Fruit fly (Drosophila melanogaster) whole organism, wandering third instar larva: ENCODE results near the gene sdk.
A peak's percentile ranks its signal among the peaks of the same experiment; 100 is the strongest.
"Not testable (repeated sequence)": the region's sequence is repeated elsewhere in the genome, so short reads cannot be mapped to it uniquely, and the experiment has no call there.

ENCODE experiments used
- Abd-B ChIP-seq: fragments of >200 bp; optimal IDR thresholded peaks from 2 replicates; lab custom pipeline; 2017; ENCODE audit warnings: missing biosample characterization, missing genetic modification characterization
- CG32264 ChIP-seq: fragments of 200-800 bp; sonication (Bioruptor generic); optimal IDR thresholded peaks from 2 replicates; lab custom pipeline; 2016; ENCODE audit warnings: missing biosample characterization, missing genetic modification characterization
- CG9705 ChIP-seq: fragments of 200-800 bp; sonication (Bioruptor generic); optimal IDR thresholded peaks from 2 replicates; lab custom pipeline; 2018; ENCODE audit warnings: missing biosample characterization, mild to moderate bottlenecking, missing genetic modification characterization
- CrebA ChIP-seq: fragments of 200-800 bp; sonication (Bioruptor generic); optimal IDR thresholded peaks from 2 replicates; lab custom pipeline; 2016; ENCODE audit warnings: missing biosample characterization, mild to moderate bottlenecking, missing genetic modification characterization, borderline replicate concordance
- Dfd ChIP-seq: fragments of >200 bp; optimal IDR thresholded peaks from 2 replicates; lab custom pipeline; 2017; ENCODE audit warnings: missing biosample characterization, missing genetic modification characterization
- Dif ChIP-seq: fragments of 200-275, 200-300 bp; sonication (Bioruptor generic); optimal IDR thresholded peaks from 2 replicates; lab custom pipeline; 2018; ENCODE audit warnings: missing biosample characterization, missing genetic modification characterization; ENCODE audit not compliant: partially characterized antibody
- GATAd ChIP-seq: sonication (Bioruptor generic); optimal IDR thresholded peaks from 2 replicates; lab custom pipeline; 2016; ENCODE audit warnings: missing biosample characterization, missing genetic modification characterization
- HLH106 ChIP-seq: fragments of 200-800 bp; optimal IDR thresholded peaks from 3 replicates; lab custom pipeline; 2019; ENCODE audit warnings: missing biosample characterization, mild to moderate bottlenecking, missing genetic modification characterization, moderate library complexity
- Hnf4 ChIP-seq: fragments of 200-800 bp; sonication (Bioruptor generic); optimal IDR thresholded peaks from 2 replicates; lab custom pipeline; 2016; ENCODE audit warnings: missing biosample characterization, mild to moderate bottlenecking, missing genetic modification characterization
- Hr78 ChIP-seq: fragments of >200 bp; optimal IDR thresholded peaks from 2 replicates; lab custom pipeline; 2017; ENCODE audit warnings: missing biosample characterization, missing genetic modification characterization
- Hr83 ChIP-seq: fragments of 200-300 bp; sonication (Bioruptor generic); optimal IDR thresholded peaks from 2 replicates; lab custom pipeline; 2016; ENCODE audit warnings: missing biosample characterization, mild to moderate bottlenecking, missing genetic modification characterization, moderate library complexity; ENCODE audit not compliant: poor library complexity, severe bottlenecking
- Jra ChIP-seq: sonication (Bioruptor generic); optimal IDR thresholded peaks from 2 replicates; lab custom pipeline; 2016; ENCODE audit warnings: missing biosample characterization, missing genetic modification characterization
- Mio ChIP-seq: sonication (Bioruptor generic); optimal IDR thresholded peaks from 2 replicates; lab custom pipeline; 2016; ENCODE audit warnings: missing biosample characterization, missing genetic modification characterization
- Myc ChIP-seq: fragments of >200 bp; optimal IDR thresholded peaks from 2 replicates; lab custom pipeline; 2017
- N ChIP-seq: fragments of >200 bp; optimal IDR thresholded peaks from 2 replicates; lab custom pipeline; 2018; ENCODE audit warnings: missing biosample characterization, missing external identifiers, missing genetic modification characterization
- OdsH ChIP-seq: fragments of 200-800 bp; sonication (Bioruptor generic); optimal IDR thresholded peaks from 2 replicates; lab custom pipeline; 2016; ENCODE audit warnings: missing biosample characterization, mild to moderate bottlenecking, missing genetic modification characterization
- Rel ChIP-seq, 2 experiments: fragments of 200-800 bp; sonication (Bioruptor generic) in 1 of 2; optimal IDR thresholded peaks; 2 replicates in 1 of 2; 3 replicates in 1 of 2; lab custom pipeline; 2016 to 2019; ENCODE audit warnings: mild to moderate bottlenecking in 2 of 2, missing biosample characterization in 2 of 2, missing genetic modification characterization in 2 of 2, moderate library complexity in 1 of 2
- Sp1 ChIP-seq: fragments of 200-800 bp; sonication (Bioruptor generic); optimal IDR thresholded peaks from 3 replicates; lab custom pipeline; 2019; ENCODE audit warnings: missing biosample characterization, mild to moderate bottlenecking, missing genetic modification characterization, moderate library complexity
- Vsx2 ChIP-seq: fragments of 200-300, 225-300 bp; sonication (Bioruptor generic); optimal IDR thresholded peaks from 2 replicates; lab custom pipeline; 2018; ENCODE audit warnings: missing biosample characterization, missing genetic modification characterization; ENCODE audit not compliant: partially characterized antibody
- br ChIP-seq: fragments of 200-800 bp; sonication (Bioruptor generic); optimal IDR thresholded peaks from 2 replicates; lab custom pipeline; 2016; ENCODE audit warnings: missing biosample characterization, missing genetic modification characterization
- brk ChIP-seq: fragments of 200-800 bp; sonication (Bioruptor generic); optimal IDR thresholded peaks from 2 replicates; lab custom pipeline; 2016; ENCODE audit warnings: missing biosample characterization, mild to moderate bottlenecking, missing genetic modification characterization
- dl ChIP-seq, 2 experiments: fragments of 175-275, 200-275 bp in 1 of 2; fragments of 200-275 bp in 1 of 2; sonication (Bioruptor generic); optimal IDR thresholded peaks; lab custom pipeline; 2018; ENCODE audit warnings: mild to moderate bottlenecking in 2 of 2, missing biosample characterization in 2 of 2, missing genetic modification characterization in 2 of 2, moderate library complexity in 2 of 2; ENCODE audit not compliant: partially characterized antibody in 2 of 2, insufficient read depth in 1 of 2
- dmrt93B ChIP-seq: fragments of 200-800 bp; sonication (Bioruptor generic); optimal IDR thresholded peaks from 2 replicates; lab custom pipeline; 2018; ENCODE audit warnings: missing biosample characterization, mild to moderate bottlenecking, missing genetic modification characterization
- dsf ChIP-seq: sonication (Bioruptor generic); optimal IDR thresholded peaks from 2 replicates; lab custom pipeline; 2016; ENCODE audit warnings: missing biosample characterization, missing genetic modification characterization, borderline replicate concordance
- ey ChIP-seq: fragments of 200-800 bp; sonication (Bioruptor generic); optimal IDR thresholded peaks from 2 replicates; lab custom pipeline; 2016; ENCODE audit warnings: missing biosample characterization, missing genetic modification characterization
- foxo ChIP-seq, 2 experiments: fragments of 200-800 bp; sonication (Bioruptor generic); optimal IDR thresholded peaks; 2 replicates in 1 of 2; 3 replicates in 1 of 2; lab custom pipeline; 2016 to 2017; ENCODE audit warnings: missing biosample characterization in 2 of 2, missing genetic modification characterization in 2 of 2
- fru ChIP-seq: fragments of 200-800 bp; sonication (Bioruptor generic); optimal IDR thresholded peaks from 3 replicates; lab custom pipeline; 2016; ENCODE audit warnings: missing biosample characterization, mild to moderate bottlenecking, missing genetic modification characterization
- h ChIP-seq: fragments of 200-800 bp; sonication (Bioruptor generic); optimal IDR thresholded peaks from 3 replicates; lab custom pipeline; 2016; ENCODE audit warnings: missing biosample characterization, mild to moderate bottlenecking, missing genetic modification characterization
- jim ChIP-seq: fragments of 175-275, 200-325 bp; sonication (Bioruptor generic); optimal IDR thresholded peaks from 2 replicates; lab custom pipeline; 2016; ENCODE audit warnings: missing biosample characterization, mild to moderate bottlenecking, missing genetic modification characterization
- lola ChIP-seq: fragments of >200 bp; optimal IDR thresholded peaks from 2 replicates; lab custom pipeline; 2017; ENCODE audit warnings: missing biosample characterization, missing genetic modification characterization
- pan ChIP-seq: fragments of >200 bp; optimal IDR thresholded peaks from 2 replicates; lab custom pipeline; 2017
- psq ChIP-seq: fragments of 200-800 bp; sonication (Bioruptor generic); optimal IDR thresholded peaks from 3 replicates; lab custom pipeline; 2017; ENCODE audit warnings: missing biosample characterization, mild to moderate bottlenecking, missing genetic modification characterization, moderate library complexity
- rgr ChIP-seq: fragments of 200-800 bp; sonication (Bioruptor generic); optimal IDR thresholded peaks from 3 replicates; lab custom pipeline; 2016; ENCODE audit warnings: missing biosample characterization, mild to moderate bottlenecking, missing genetic modification characterization
- sage ChIP-seq: fragments of 200-800 bp; sonication (Bioruptor generic); optimal IDR thresholded peaks from 2 replicates; lab custom pipeline; 2016; ENCODE audit warnings: missing biosample characterization, mild to moderate bottlenecking, missing genetic modification characterization
- sv ChIP-seq: fragments of 200-800 bp; sonication (Bioruptor generic); optimal IDR thresholded peaks from 3 replicates; lab custom pipeline; 2016; ENCODE audit warnings: missing biosample characterization, missing genetic modification characterization
- tai ChIP-seq: sonication (Bioruptor generic); optimal IDR thresholded peaks from 2 replicates; lab custom pipeline; 2016; ENCODE audit warnings: missing biosample characterization, missing genetic modification characterization
- usp ChIP-seq: fragments of >200 bp; optimal IDR thresholded peaks from 2 replicates; lab custom pipeline; 2017; ENCODE audit warnings: missing biosample characterization, missing genetic modification characterization
- woc ChIP-seq: sonication (Bioruptor generic); optimal IDR thresholded peaks from 2 replicates; lab custom pipeline; 2016; ENCODE audit warnings: missing biosample characterization, mild to moderate bottlenecking, missing genetic modification characterization

Gene sdk

DNA sequence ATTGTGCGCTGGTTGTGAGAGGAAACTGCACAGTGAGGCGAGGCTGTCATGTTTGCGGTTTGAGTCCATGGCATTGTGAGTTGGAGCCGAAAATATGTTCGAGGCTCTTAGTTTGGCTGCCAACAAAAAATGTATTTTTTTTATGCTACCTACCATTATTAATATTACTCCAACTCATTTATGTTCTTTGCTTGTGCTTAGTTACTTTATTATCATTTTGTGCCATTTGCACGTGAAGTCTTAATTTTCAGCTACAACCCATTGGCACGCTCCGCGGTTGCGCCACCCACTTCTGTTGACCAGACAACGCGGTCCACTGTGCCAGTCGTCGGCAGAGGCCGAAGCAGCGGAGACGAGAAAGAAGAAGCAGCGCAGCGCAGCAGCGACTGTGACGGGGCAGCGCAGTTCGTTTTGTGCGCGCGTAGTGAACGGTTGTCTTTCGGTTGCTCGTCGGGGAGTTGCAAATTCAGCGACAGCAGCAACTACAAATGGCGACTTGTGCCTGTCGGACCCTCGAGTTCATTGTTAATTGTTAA is at the start of gene sdk:
Gene sdk (plus strand): TSS at position 398 of the 536 bp plus-strand sequence.
- TF ChIP-seq usp (GFP tag; lab: Kevin White, UChicago): no peak
- peak; percentile 96 for TF ChIP-seq br (GFP tag; lab: Kevin White, UChicago)
- TF ChIP-seq Myc (lab: Kevin White, UChicago): no peak
- TF ChIP-seq lola (GFP tag; lab: Kevin White, UChicago): no peak
- TF ChIP-seq Jra: peak; percentile 84
- TF ChIP-seq GATAd (GFP tag; lab: Kevin White, UChicago): no peak
- TF ChIP-seq foxo (GFP tag; optimal IDR thresholded peaks at IDR 0.05; lab: Kevin White, UChicago): peak; percentile 9 to 96
- peak; percentile 68 for TF ChIP-seq Mio (GFP tag; lab: Kevin White, UChicago)
- TF ChIP-seq Vsx2 (GFP tag; lab: Kevin White, UChicago): peak; percentile 51
- TF ChIP-seq woc (GFP tag; lab: Kevin White, UChicago): peak; percentile 98
- no peak for TF ChIP-seq Abd-B (GFP tag; lab: Kevin White, UChicago)
- peak; percentile 98 for TF ChIP-seq fru (GFP tag; lab: Kevin White, UChicago)
- TF ChIP-seq Hr78 (GFP tag; lab: Kevin White, UChicago): no peak
- TF ChIP-seq h: peak; percentile 98
- peak; percentile 75 for TF ChIP-seq brk (GFP tag; lab: Kevin White, UChicago)
- no peak for TF ChIP-seq jim
- peak; percentile 93 for TF ChIP-seq rgr
- no peak for TF ChIP-seq N (GFP tag; lab: Kevin White, UChicago)
- peak; percentile 44 for TF ChIP-seq Dif (GFP tag; lab: Kevin White, UChicago)
- TF ChIP-seq sv (GFP tag; lab: Kevin White, UChicago): peak; percentile 85
- TF ChIP-seq sage: peak; percentile 78
- peak; percentile 91 for TF ChIP-seq tai
- peak; percentile 64 for TF ChIP-seq CG32264
- TF ChIP-seq Sp1 (GFP tag; lab: Kevin White, UChicago): peak; percentile 90
- peak; percentile 38 for TF ChIP-seq dsf (GFP tag; lab: Kevin White, UChicago)
- peak; percentile 93 for TF ChIP-seq Hnf4 (GFP tag; lab: Kevin White, UChicago)
- no peak for TF ChIP-seq pan (lab: Kevin White, UChicago)
- TF ChIP-seq Rel (GFP tag; optimal IDR thresholded peaks at IDR 0.05; lab: Kevin White, UChicago): peak; percentile 81
- TF ChIP-seq Rel (tag; optimal IDR thresholded peaks at IDR 0.05; lab: Kevin White, UChicago): peak; percentile 51
- no peak for TF ChIP-seq Dfd (GFP tag; lab: Kevin White, UChicago)
- peak; percentile 92 for TF ChIP-seq HLH106 (tag; lab: Kevin White, UChicago)
- peak; percentile 30 for TF ChIP-seq CrebA
- TF ChIP-seq Hr83 (GFP tag; lab: Kevin White, UChicago): peak; percentile 11
- TF ChIP-seq psq (GFP tag; lab: Kevin White, UChicago): peak; percentile 92
- TF ChIP-seq ey: peak; percentile 96
- TF ChIP-seq dmrt93B (GFP tag; lab: Kevin White, UChicago): peak; percentile 91
- peak; percentile 86 for TF ChIP-seq CG9705
- peak; percentile 94 for TF ChIP-seq OdsH (GFP tag; lab: Kevin White, UChicago)
- TF ChIP-seq dl (GFP tag; optimal IDR thresholded peaks at IDR 0.05; lab: Kevin White, UChicago; ENCODE audit: insufficient read depth in 1 of 2, partially characterized antibody in 2 of 2): peak in 1 of 2 experiments; percentile 45
- TF ChIP-seq, all 38 proteins: peak for 28

DNA sequence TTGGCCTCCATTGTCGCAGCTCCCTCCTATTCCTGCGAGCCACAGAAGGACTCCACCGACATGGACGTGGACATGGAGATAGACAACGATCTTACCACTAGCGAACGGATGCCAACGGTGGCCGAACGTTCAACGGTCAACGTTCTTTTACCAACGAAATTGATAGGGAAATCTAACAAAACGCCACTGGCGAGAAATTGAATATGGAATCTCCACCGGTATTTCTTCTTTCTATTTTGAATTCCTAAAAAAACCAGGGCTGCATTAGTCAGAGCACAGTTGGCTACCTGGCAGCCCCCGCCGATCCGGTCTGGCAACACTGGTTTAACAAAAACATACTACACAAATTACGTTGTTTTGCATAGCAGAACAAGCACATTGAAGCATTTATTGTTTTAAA is 42.2 kb upstream of the sdk start, which contains the start of gene CG13367:
Gene CG13367 (plus strand): TSS at position 301 of the 400 bp plus-strand sequence.
- not testable (repeated sequence) for TF ChIP-seq OdsH (GFP tag; lab: Kevin White, UChicago); h; CrebA
